Worm (Caenorhabditis elegans): ENCODE results near the gene fbxb-38.
A peak's percentile ranks its signal among the peaks of the same experiment; 100 is the strongest.

Gene fbxb-38

DNA sequence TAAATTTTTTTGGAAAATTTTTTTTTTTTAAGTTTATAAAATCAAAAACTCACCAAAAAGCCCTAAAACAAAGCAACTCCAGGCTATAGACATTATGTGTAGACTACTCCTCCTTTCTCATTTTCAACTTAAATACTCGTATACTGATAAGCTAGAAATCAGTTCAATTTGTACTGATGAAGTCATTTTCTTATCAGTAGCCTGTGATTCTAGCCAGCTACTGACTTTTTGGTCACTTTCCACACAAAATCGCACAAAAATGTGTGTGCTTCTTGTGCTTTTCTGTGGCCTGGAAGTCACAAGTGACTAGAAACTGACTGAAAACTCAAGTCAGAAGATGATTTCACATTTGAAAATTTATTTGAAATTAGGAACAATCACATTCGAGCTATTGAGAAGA is 17.8 kb upstream of the fbxb-38 start, which contains the start of gene gba-2:
TSS of gene gba-2 (minus strand) at position 106 of the 400 bp plus-strand sequence.
- TF ChIP-seq hlh-13 (GFP tag; optimal IDR thresholded peaks at IDR 0.05) (no peak), eyg-1 (tag; optimal IDR thresholded peaks at IDR 0.05) (no peak), ceh-31 (tag; optimal IDR thresholded peaks at IDR 0.05) (no peak), npax-4 (tag; optimal IDR thresholded peaks at IDR 0.05) (no peak), Y22D7AL.16 (tag; optimal IDR thresholded peaks at IDR 0.05) (no peak), hlh-8 (tag; optimal IDR thresholded peaks at IDR 0.05) (no peak), gmeb-2 (tag; optimal IDR thresholded peaks at IDR 0.05) (no peak), ceh-19 (GFP tag; optimal IDR thresholded peaks at IDR 0.05) (no peak), ceh-14 (tag; optimal IDR thresholded peaks at IDR 0.05) (no peak), hlh-6 (tag; optimal IDR thresholded peaks at IDR 0.05) (no peak), mec-3 (tag; optimal IDR thresholded peaks at IDR 0.05; ENCODE audit: borderline replicate concordance) (no peak), ahr-1 (tag; optimal IDR thresholded peaks at IDR 0.05) (no peak), ceh-34 (tag; optimal IDR thresholded peaks at IDR 0.05) (no peak), nhr-11 (tag; optimal IDR thresholded peaks at IDR 0.05) (no peak), ref-2 (tag; optimal IDR thresholded peaks at IDR 0.05) (no peak)

DNA sequence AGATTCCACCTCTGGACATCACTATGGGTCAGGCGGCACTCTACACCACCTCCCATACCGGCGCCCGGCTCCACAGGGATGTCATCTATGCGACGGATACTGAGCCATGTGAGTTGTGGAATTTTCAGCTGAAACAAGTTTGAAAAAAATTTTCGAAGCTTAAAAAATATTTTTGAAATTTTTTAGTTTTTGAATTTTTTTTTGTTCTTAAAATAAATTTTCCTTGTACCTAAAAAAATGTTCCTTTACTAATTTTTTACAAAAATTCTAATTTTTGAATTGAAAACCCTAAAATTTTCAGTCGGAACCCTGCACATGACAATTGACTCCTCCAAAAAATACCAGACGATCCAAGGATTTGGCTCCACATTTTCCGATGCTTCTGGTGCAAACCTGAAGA is 9.2 kb upstream of the fbxb-38 start:
- TF ChIP-seq fkh-10 (GFP tag; optimal IDR thresholded peaks at IDR 0.05), result no peak
- TF ChIP-seq ceh-6 (GFP tag; optimal IDR thresholded peaks at IDR 0.05), result no peak
- no peak for TF ChIP-seq ceh-45 (GFP tag; IDR thresholded peaks at IDR 0.05)
- TF ChIP-seq ceh-18 (tag; optimal IDR thresholded peaks at IDR 0.05), result no peak
- TF ChIP-seq elt-2 (tag; optimal IDR thresholded peaks at IDR 0.05), result no peak
- no peak for TF ChIP-seq ama-1 (optimal IDR thresholded peaks at IDR 0.05)
- TF ChIP-seq nhr-11 (tag; optimal IDR thresholded peaks at IDR 0.05), result no peak
- TF ChIP-seq pha-2 (tag; optimal IDR thresholded peaks at IDR 0.05), result no peak

DNA sequence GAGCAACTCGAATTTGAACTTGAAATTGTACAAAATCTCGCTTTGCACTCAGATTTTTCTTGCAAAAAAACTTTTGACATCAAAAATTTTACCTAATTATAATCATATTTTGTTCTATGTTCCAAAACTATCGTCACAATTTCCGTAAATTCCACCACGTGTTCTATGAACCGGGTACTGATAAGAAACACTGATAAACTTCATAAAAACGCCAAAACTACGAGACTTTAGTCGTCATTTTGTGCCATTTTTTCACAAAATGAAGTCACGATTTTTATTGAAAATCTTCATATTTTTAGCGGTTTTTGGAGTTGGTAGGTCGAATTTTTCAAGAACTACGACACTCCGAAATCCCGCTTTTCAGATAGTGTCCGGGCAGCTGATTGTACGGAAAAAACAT is 8.1 kb upstream of the fbxb-38 start, which contains the start of gene gba-1:
TSS of gene gba-1 (plus strand) at position 54 of the 400 bp plus-strand sequence.
- TF ChIP-seq lin-11 (tag; optimal IDR thresholded peaks at IDR 0.05) (no peak), mec-3 (tag; optimal IDR thresholded peaks at IDR 0.05; ENCODE audit: borderline replicate concordance) (no peak), elt-2 (tag; optimal IDR thresholded peaks at IDR 0.05) (peak; percentile 23)

DNA sequence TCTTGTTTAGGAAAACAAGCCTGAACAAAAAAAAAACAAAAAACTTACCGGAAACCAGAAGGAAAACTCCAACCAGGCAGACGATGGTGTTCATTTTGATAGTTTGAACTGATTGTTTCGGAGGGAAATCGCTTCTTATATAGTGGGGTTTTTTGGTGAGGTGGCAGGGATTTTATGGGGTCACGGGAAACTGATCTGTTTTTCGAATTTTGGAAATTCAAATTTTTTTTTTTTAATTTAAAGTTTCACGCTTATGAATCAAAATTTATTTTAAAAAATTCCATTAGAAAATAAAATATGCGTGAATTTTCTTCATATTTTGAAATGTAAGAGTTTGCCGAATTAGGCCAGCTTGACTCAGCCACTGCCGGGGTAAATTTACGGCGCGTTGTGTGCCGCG is 6.8 kb upstream of the fbxb-38 start, which contains the start of gene C33C12.7:
TSS of gene C33C12.7 (minus strand) at position 101 of the 400 bp plus-strand sequence.
- TF ChIP-seq unc-42 (tag; optimal IDR thresholded peaks at IDR 0.05), result no peak
- TF ChIP-seq lim-6 (tag; optimal IDR thresholded peaks at IDR 0.05), result no peak
- no peak for TF ChIP-seq pat-9 (tag; optimal IDR thresholded peaks at IDR 0.05)
- TF ChIP-seq nhr-11 (tag; optimal IDR thresholded peaks at IDR 0.05), result no peak
- TF ChIP-seq ceh-45 (GFP tag; IDR thresholded peaks at IDR 0.05), result no peak
- no peak for TF ChIP-seq tbx-2 (tag; optimal IDR thresholded peaks at IDR 0.05)
- TF ChIP-seq npax-4 (tag; optimal IDR thresholded peaks at IDR 0.05), result no peak
- no peak for TF ChIP-seq C08G9.2 (tag; optimal IDR thresholded peaks at IDR 0.05)
- no peak for TF ChIP-seq elt-2 (tag; optimal IDR thresholded peaks at IDR 0.05)
- TF ChIP-seq syd-9 (tag; optimal IDR thresholded peaks at IDR 0.05), result no peak
- TF ChIP-seq nhr-232 (tag; optimal IDR thresholded peaks at IDR 0.05), result no peak
- TF ChIP-seq ama-1 (optimal IDR thresholded peaks at IDR 0.05), result no peak

DNA sequence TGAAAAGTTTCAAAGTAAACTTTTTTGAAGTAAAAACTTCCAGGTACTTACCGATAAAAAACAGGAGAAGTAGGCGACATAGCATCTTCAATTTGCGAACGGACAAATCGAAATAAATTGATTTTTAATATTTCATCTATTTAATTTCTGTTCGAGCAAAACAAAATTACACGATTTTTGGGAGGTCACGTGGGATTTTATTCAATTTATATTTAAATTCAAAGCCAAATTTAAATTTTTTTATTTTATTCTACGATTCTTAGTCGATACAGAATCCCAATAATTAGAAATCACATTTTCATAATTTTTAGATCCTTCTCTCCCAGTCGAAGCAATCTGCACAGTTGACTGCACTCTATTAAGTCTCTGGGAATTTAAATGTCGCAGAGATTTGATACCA is 1.5 kb upstream of the fbxb-38 start, which contains the start of gene C33C12.12:
TSS of gene C33C12.12 (minus strand) at position 101 of the 400 bp plus-strand sequence.
- TF ChIP-seq pha-4 (tag; optimal IDR thresholded peaks at IDR 0.05), result no peak
- no peak for TF ChIP-seq elt-2 (tag; optimal IDR thresholded peaks at IDR 0.05)
- TF ChIP-seq dmd-4 (tag; optimal IDR thresholded peaks at IDR 0.05; ENCODE audit: borderline replicate concordance), result no peak
- no peak for TF ChIP-seq C38D4.7 (GFP tag; optimal IDR thresholded peaks at IDR 0.05)
- TF ChIP-seq hlh-6 (tag; optimal IDR thresholded peaks at IDR 0.05), result no peak
- TF ChIP-seq gmeb-2 (tag; optimal IDR thresholded peaks at IDR 0.05), result no peak
- TF ChIP-seq ceh-30 (tag; optimal IDR thresholded peaks at IDR 0.05), result no peak
- no peak for TF ChIP-seq ref-2 (tag; optimal IDR thresholded peaks at IDR 0.05)
- no peak for TF ChIP-seq tbx-2 (tag; optimal IDR thresholded peaks at IDR 0.05)
- TF ChIP-seq unc-86 (tag; optimal IDR thresholded peaks at IDR 0.05), result no peak
- TF ChIP-seq ceh-45 (GFP tag; IDR thresholded peaks at IDR 0.05), result no peak
- no peak for TF ChIP-seq pat-9 (tag; optimal IDR thresholded peaks at IDR 0.05)

Measured in whole organism, late embryonic.